Fruit fly (Drosophila melanogaster) whole organism, prepupa: Measurements from ENCODE around the gene CG10013.

Experiments
- CG16779 ChIP-seq: fragments of 200-800 bp; sonication (Bioruptor generic); optimal IDR thresholded peaks from 3 replicates; lab custom pipeline; 2017; ENCODE audit warnings: missing biosample characterization, mild to moderate bottlenecking, missing genetic modification characterization
- Sox102F ChIP-seq: fragments of 200-800 bp; sonication (Bioruptor generic); optimal IDR thresholded peaks from 2 replicates; lab custom pipeline; 2016; ENCODE audit warnings: missing biosample characterization, mild to moderate bottlenecking, missing genetic modification characterization
- dac ChIP-seq: fragments of 200-800 bp; sonication (Bioruptor generic); optimal IDR thresholded peaks from 2 replicates; lab custom pipeline; 2017; ENCODE audit warnings: missing biosample characterization, mild to moderate bottlenecking, missing genetic modification characterization
- ss ChIP-seq, 2 experiments: fragments of 200-800 bp; sonication (Bioruptor generic); optimal IDR thresholded peaks; 2 replicates in 1 of 2; 3 replicates in 1 of 2; lab custom pipeline; 2017 to 2018; ENCODE audit warnings: mild to moderate bottlenecking in 2 of 2, missing biosample characterization in 2 of 2, missing genetic modification characterization in 2 of 2, moderate library complexity in 1 of 2

dm6 chr3R:12367464-12367863 lies 44.1 kb downstream of the CG10013 start, which contains the start of gene GstD9:
- TF ChIP-seq ss (GFP tag; optimal IDR thresholded peaks at IDR 0.05; lab: Kevin White, UChicago) (no peak), dac (no peak), CG16779 (no peak), Sox102F (GFP tag; lab: Kevin White, UChicago) (no peak)
